Worm (Caenorhabditis elegans) whole organism, L2 larva: Measurements from ENCODE around the gene M03F4.6.

Source experiments
- C34F6.9 ChIP-seq: fragments of 150-350 bp; optimal IDR thresholded peaks from 2 replicates; lab custom pipeline; 2014; ENCODE audit warnings: missing biosample characterization, missing genetic modification characterization
- F13H6.1 ChIP-seq: sonication (generic microtip); optimal IDR thresholded peaks from 2 replicates; lab custom pipeline; 2016; ENCODE audit warnings: missing genetic modification characterization, missing compliant biosample characterization
- R02D3.7 ChIP-seq: fragments of 150-350 bp; optimal IDR thresholded peaks from 2 replicates; lab custom pipeline; 2014; ENCODE audit warnings: missing biosample characterization, missing genetic modification characterization
- Y55F3AM.14 ChIP-seq: fragments of 200-800 bp; sonication (Bioruptor generic); optimal IDR thresholded peaks from 2 replicates; lab custom pipeline; 2018; ENCODE audit warnings: mild to moderate bottlenecking, missing genetic modification characterization, missing compliant biosample characterization
- ZK546.5 ChIP-seq: sonication (generic microtip); optimal IDR thresholded peaks from 2 replicates; lab custom pipeline; 2017; ENCODE audit warnings: missing biosample characterization, missing genetic modification characterization
- alr-1 ChIP-seq: fragments of 150-350 bp; optimal IDR thresholded peaks from 2 replicates; lab custom pipeline; 2014; ENCODE audit warnings: missing biosample characterization, missing genetic modification characterization
- aly-2 ChIP-seq: fragments of 150-350 bp; optimal IDR thresholded peaks from 2 replicates; lab custom pipeline; 2014; ENCODE audit warnings: missing biosample characterization, missing genetic modification characterization
- ama-1 ChIP-seq: fragments of 150-350 bp; optimal IDR thresholded peaks from 2 replicates; lab custom pipeline; 2018; ENCODE audit warnings: inconsistent platforms
- blmp-1 ChIP-seq: sonication (generic microtip); optimal IDR thresholded peaks from 2 replicates; lab custom pipeline; 2017; ENCODE audit warnings: missing genetic modification characterization, mild to moderate bottlenecking, missing compliant biosample characterization, antibody characterized with exemption, moderate library complexity; ENCODE audit not compliant: insufficient read depth
- ceh-16 ChIP-seq: fragments of 150-350 bp; optimal IDR thresholded peaks from 2 replicates; lab custom pipeline; 2014; ENCODE audit warnings: missing biosample characterization, missing genetic modification characterization
- ceh-82 ChIP-seq: fragments of 150-350 bp; optimal IDR thresholded peaks from 2 replicates; lab custom pipeline; 2014; ENCODE audit warnings: missing biosample characterization, missing genetic modification characterization
- crh-2 ChIP-seq: sonication (generic microtip); optimal IDR thresholded peaks from 2 replicates; lab custom pipeline; 2017; ENCODE audit warnings: missing biosample characterization, missing genetic modification characterization
- dmd-4 ChIP-seq: sonication (generic microtip); optimal IDR thresholded peaks from 2 replicates; lab custom pipeline; 2017; ENCODE audit warnings: missing biosample characterization, missing genetic modification characterization
- egl-27 ChIP-seq: sonication (generic microtip); optimal IDR thresholded peaks from 3 replicates; lab custom pipeline; 2017; ENCODE audit warnings: missing biosample characterization, missing genetic modification reagents, missing genetic modification characterization
- elt-1 ChIP-seq: fragments of 150-350 bp; optimal IDR thresholded peaks from 2 replicates; lab custom pipeline; 2014; ENCODE audit warnings: missing biosample characterization, missing genetic modification characterization
- elt-3 ChIP-seq: sonication (generic microtip); optimal IDR thresholded peaks from 2 replicates; lab custom pipeline; 2017; ENCODE audit warnings: missing biosample characterization, missing genetic modification characterization
- fos-1 ChIP-seq: fragments of 150-350 bp; optimal IDR thresholded peaks from 2 replicates; lab custom pipeline; 2014; ENCODE audit warnings: missing biosample characterization, missing genetic modification characterization
- gmeb-1 ChIP-seq: fragments of 150-350 bp; optimal IDR thresholded peaks from 2 replicates; lab custom pipeline; 2014; ENCODE audit warnings: missing biosample characterization, missing genetic modification characterization
- lin-11 ChIP-seq: fragments of 150-350 bp; sonication (generic microtip); optimal IDR thresholded peaks from 2 replicates; lab custom pipeline; 2014; ENCODE audit warnings: missing biosample characterization, missing genetic modification characterization, inconsistent platforms, mixed read lengths
- lin-13 ChIP-seq: fragments of 150-350 bp; optimal IDR thresholded peaks from 2 replicates; lab custom pipeline; 2014; ENCODE audit warnings: missing biosample characterization, missing genetic modification reagents, missing genetic modification characterization
- lin-39 ChIP-seq: fragments of 150-350 bp; optimal IDR thresholded peaks from 2 replicates; lab custom pipeline; 2014; ENCODE audit warnings: missing biosample characterization, missing genetic modification reagents, missing genetic modification characterization
- lsy-2 ChIP-seq, 2 experiments: fragments of 150-350 bp in 1 of 2; sonication (generic microtip) in 1 of 2; optimal IDR thresholded peaks; 2 replicates each; lab custom pipeline; 2014 to 2017; ENCODE audit warnings: missing biosample characterization in 2 of 2, missing genetic modification characterization in 2 of 2
- mab-5 ChIP-seq: fragments of 150-350 bp; optimal IDR thresholded peaks from 2 replicates; lab custom pipeline; 2014; ENCODE audit warnings: missing biosample characterization, missing genetic modification characterization
- mbf-1 ChIP-seq: sonication (generic microtip); optimal IDR thresholded peaks from 2 replicates; lab custom pipeline; 2017; ENCODE audit warnings: missing biosample characterization, missing genetic modification characterization
- mdl-1 ChIP-seq, 2 experiments: fragments of 150-350 bp in 1 of 2; sonication (generic microtip) in 1 of 2; optimal IDR thresholded peaks; 2 replicates each; lab custom pipeline; 2017; ENCODE audit warnings: missing biosample characterization in 2 of 2, missing genetic modification characterization in 2 of 2
- nhr-10 ChIP-seq: sonication (generic microtip); optimal IDR thresholded peaks from 2 replicates; lab custom pipeline; 2017; ENCODE audit warnings: missing biosample characterization, missing genetic modification characterization
- nhr-11 ChIP-seq: fragments of 150-350 bp; optimal IDR thresholded peaks from 2 replicates; lab custom pipeline; 2014; ENCODE audit warnings: missing biosample characterization, missing genetic modification characterization
- nhr-12 ChIP-seq: fragments of 150-350 bp; optimal IDR thresholded peaks from 2 replicates; lab custom pipeline; 2014; ENCODE audit warnings: missing biosample characterization, missing genetic modification characterization
- nhr-129 ChIP-seq: fragments of 150-350 bp; optimal IDR thresholded peaks from 2 replicates; lab custom pipeline; 2014; ENCODE audit warnings: missing biosample characterization, missing genetic modification characterization
- nhr-21 ChIP-seq: fragments of 150-350 bp; optimal IDR thresholded peaks from 2 replicates; lab custom pipeline; 2014; ENCODE audit warnings: missing biosample characterization, missing genetic modification characterization
- nhr-23 ChIP-seq: fragments of 150-350 bp; optimal IDR thresholded peaks from 2 replicates; lab custom pipeline; 2014; ENCODE audit warnings: missing biosample characterization, missing genetic modification reagents, missing genetic modification characterization
- nhr-237 ChIP-seq: fragments of 150-350 bp; optimal IDR thresholded peaks from 2 replicates; lab custom pipeline; 2014; ENCODE audit warnings: missing biosample characterization, missing genetic modification characterization
- nhr-25 ChIP-seq: fragments of 150-350 bp; sonication (generic microtip); optimal IDR thresholded peaks from 3 replicates; lab custom pipeline; 2014; ENCODE audit warnings: missing biosample characterization, missing genetic modification characterization
- nhr-6 ChIP-seq: fragments of 150-350 bp; optimal IDR thresholded peaks from 2 replicates; lab custom pipeline; 2014; ENCODE audit warnings: missing biosample characterization, missing genetic modification characterization
- nhr-77 ChIP-seq: fragments of 150-350 bp; optimal IDR thresholded peaks from 2 replicates; lab custom pipeline; 2014; ENCODE audit warnings: missing biosample characterization, missing genetic modification characterization
- peb-1 ChIP-seq: fragments of 150-350 bp; optimal IDR thresholded peaks from 2 replicates; lab custom pipeline; 2014; ENCODE audit warnings: missing biosample characterization, missing genetic modification characterization
- sem-4 ChIP-seq: fragments of 150-350 bp; optimal IDR thresholded peaks from 2 replicates; lab custom pipeline; 2014; ENCODE audit warnings: missing biosample characterization, missing genetic modification reagents, missing genetic modification characterization
- skn-1 ChIP-seq: sonication (generic microtip); optimal IDR thresholded peaks from 2 replicates; lab custom pipeline; 2017; ENCODE audit warnings: missing biosample characterization, missing genetic modification characterization
- sma-3 ChIP-seq: sonication (generic microtip); optimal IDR thresholded peaks from 2 replicates; lab custom pipeline; 2016; ENCODE audit warnings: missing genetic modification reagents, missing genetic modification characterization, missing compliant biosample characterization
- sma-9 ChIP-seq, 2 experiments: fragments of 150-350 bp in 1 of 2; sonication (generic microtip) in 1 of 2; optimal IDR thresholded peaks; 2 replicates each; lab custom pipeline; 2014 to 2016; ENCODE audit warnings: missing genetic modification characterization in 2 of 2, mild to moderate bottlenecking in 1 of 2, missing biosample characterization in 1 of 2, missing compliant biosample characterization in 1 of 2, missing genetic modification reagents in 1 of 2, moderate library complexity in 1 of 2
- snpc-4 ChIP-seq: fragments of 150-350 bp; optimal IDR thresholded peaks from 2 replicates; lab custom pipeline; 2014; ENCODE audit warnings: missing biosample characterization, missing genetic modification characterization
- unc-39 ChIP-seq: fragments of 150-350 bp; optimal IDR thresholded peaks from 2 replicates; lab custom pipeline; 2014; ENCODE audit warnings: missing biosample characterization, missing genetic modification characterization
- unc-55 ChIP-seq: fragments of 150-350 bp; sonication (generic microtip); optimal IDR thresholded peaks from 3 replicates; lab custom pipeline; 2014; ENCODE audit warnings: missing biosample characterization, missing genetic modification reagents, missing genetic modification characterization
- unc-62 ChIP-seq: fragments of 150-350 bp; optimal IDR thresholded peaks from 2 replicates; lab custom pipeline; 2014; ENCODE audit warnings: missing biosample characterization, missing genetic modification reagents, missing genetic modification characterization
- zag-1 ChIP-seq: fragments of 150-350 bp; optimal IDR thresholded peaks from 2 replicates; lab custom pipeline; 2014; ENCODE audit warnings: missing biosample characterization, missing genetic modification characterization
- ztf-1 ChIP-seq: fragments of 200-800 bp; sonication (Bioruptor generic); conservative IDR thresholded peaks from 2 replicates; pipeline ENCODE4 v1.3.6; 2022; ENCODE audit warnings: missing genetic modification characterization, missing compliant biosample characterization
- ztf-11 ChIP-seq: sonication (generic microtip); optimal IDR thresholded peaks from 2 replicates; lab custom pipeline; 2017; ENCODE audit warnings: missing biosample characterization, missing genetic modification characterization
- ztf-4 ChIP-seq: fragments of 150-350 bp; optimal IDR thresholded peaks from 2 replicates; lab custom pipeline; 2014; ENCODE audit warnings: missing biosample characterization, missing genetic modification characterization

The M03F4.6 gene

ce11 chrX:4961681-4962656 lies 7.2 kb downstream of the M03F4.6 start:
- TF ChIP-seq sem-4 (peak; percentile 69), ztf-1 (GFP tag; lab: Robert Waterston, UW) (no peak), ceh-82 (no peak), elt-3 (no peak), lsy-2 (tag; optimal IDR thresholded peaks at IDR 0.05; lab: Kevin White, UChicago) (peak in 1 of 2 experiments; percentile 55), egl-27 (peak; percentile 50), nhr-77 (tag; lab: Kevin White, UChicago) (no peak), crh-2 (tag; lab: Kevin White, UChicago) (peak; percentile 58), mab-5 (tag; lab: Kevin White, UChicago) (peak; percentile 13), ztf-11 (tag; lab: Kevin White, UChicago) (peak; percentile 10), alr-1 (tag; lab: Kevin White, UChicago) (no peak), nhr-23 (no peak), lin-13 (peak; percentile 55), ama-1 (lab: Kevin White, UChicago) (no peak), sma-9 (GFP tag; optimal IDR thresholded peaks at IDR 0.05; lab: Kevin White, UChicago) (peak; percentile 55), sma-9 (tag; optimal IDR thresholded peaks at IDR 0.05; lab: Kevin White, UChicago) (no peak), C34F6.9 (peak; percentile 71), gmeb-1 (no peak), dmd-4 (tag; lab: Kevin White, UChicago) (no peak), ztf-4 (tag; lab: Kevin White, UChicago) (peak; percentile 51), nhr-12 (no peak), nhr-237 (tag; lab: Kevin White, UChicago) (no peak), nhr-21 (peak; percentile 25), nhr-129 (peak; percentile 81), unc-55 (GFP tag; lab: Kevin White, UChicago) (peak; percentile 63), lin-39 (tag; lab: Kevin White, UChicago) (no peak), mbf-1 (tag; lab: Kevin White, UChicago) (no peak), nhr-11 (tag; lab: Kevin White, UChicago) (no peak), ceh-16 (tag; lab: Kevin White, UChicago) (peak; percentile 70), mdl-1 (tag; optimal IDR thresholded peaks at IDR 0.05; lab: Kevin White, UChicago) (peak; percentile 28 to 41), blmp-1 (tag; lab: Kevin White, UChicago) (peak; percentile 16), nhr-25 (tag; lab: Kevin White, UChicago) (peak; percentile 37), elt-1 (tag; lab: Kevin White, UChicago) (no peak), ZK546.5 (no peak), unc-39 (tag; lab: Kevin White, UChicago) (no peak), skn-1 (tag; lab: Kevin White, UChicago) (no peak), aly-2 (tag; lab: Kevin White, UChicago) (no peak), nhr-6 (tag; lab: Kevin White, UChicago) (no peak), unc-62 (GFP tag; lab: Kevin White, UChicago) (no peak), F13H6.1 (tag; lab: Kevin White, UChicago) (peak; percentile 87), sma-3 (GFP tag; lab: Kevin White, UChicago) (no peak), zag-1 (tag; lab: Kevin White, UChicago) (peak; percentile 78), lin-11 (peak; percentile 57), peb-1 (peak; percentile 10), snpc-4 (tag; lab: Kevin White, UChicago) (peak; percentile 19), fos-1 (tag; lab: Kevin White, UChicago) (no peak), R02D3.7 (tag; lab: Kevin White, UChicago) (no peak), nhr-10 (peak; percentile 26), Y55F3AM.14 (GFP tag; lab: Kevin White, UChicago) (peak; percentile 8)
